Fruit fly (Drosophila melanogaster) whole organism, embryonic: ENCODE results near the gene CG14450.

ENCODE experiments used
- B-H2 ChIP-seq: fragments of 200-800 bp; sonication (Bioruptor generic); optimal IDR thresholded peaks from 2 replicates; lab custom pipeline; 2018; ENCODE audit warnings: missing biosample characterization, mild to moderate bottlenecking, missing genetic modification characterization
- Blimp-1 ChIP-seq: fragments of 200-800 bp; sonication (Bioruptor generic); optimal IDR thresholded peaks from 3 replicates; lab custom pipeline; 2018; ENCODE audit warnings: missing biosample characterization, missing genetic modification characterization, mild to moderate bottlenecking, moderate library complexity, missing genetic modification reagents
- CG10147 ChIP-seq: fragments of 200-800 bp; sonication (Bioruptor generic); optimal IDR thresholded peaks from 2 replicates; lab custom pipeline; 2019; ENCODE audit warnings: missing biosample characterization, mild to moderate bottlenecking, missing genetic modification characterization, moderate library complexity
- CG10543 ChIP-seq: fragments of 200-800 bp; sonication (Bioruptor generic); optimal IDR thresholded peaks from 3 replicates; lab custom pipeline; 2017; ENCODE audit warnings: missing biosample characterization, mild to moderate bottlenecking, missing genetic modification characterization, moderate library complexity
- CG10979 ChIP-seq: fragments of 200-800 bp; sonication (Bioruptor generic); optimal IDR thresholded peaks from 2 replicates; lab custom pipeline; 2018; ENCODE audit warnings: missing biosample characterization, mild to moderate bottlenecking, missing genetic modification characterization, moderate library complexity
- CG11093 ChIP-seq: fragments of 200-800 bp; sonication (Bioruptor generic); IDR thresholded peaks from 3 replicates; pipeline ENCODE4 v1.3.6; 2022; ENCODE audit warnings: missing biosample characterization, missing genetic modification characterization
- CG12155 ChIP-seq: fragments of 200-800 bp; sonication (Bioruptor generic); optimal IDR thresholded peaks from 3 replicates; lab custom pipeline; 2016; ENCODE audit warnings: missing biosample characterization, missing genetic modification characterization
- CG12659 ChIP-seq: fragments of 200-800 bp; sonication (Bioruptor generic); optimal IDR thresholded peaks from 3 replicates; lab custom pipeline; 2017; ENCODE audit warnings: mild to moderate bottlenecking, missing biosample characterization, missing genetic modification reagents, missing genetic modification characterization
- CG14441 ChIP-seq: fragments of 200-800 bp; sonication (Bioruptor generic); IDR thresholded peaks from 2 replicates; pipeline ENCODE4 v1.3.6; 2022; ENCODE audit warnings: missing biosample characterization, missing genetic modification characterization
- CG14860 ChIP-seq: fragments of 200-800 bp; sonication (Bioruptor generic); IDR thresholded peaks from 3 replicates; pipeline ENCODE4 v1.3.6; 2022; ENCODE audit warnings: missing biosample characterization, missing genetic modification characterization; ENCODE audit not compliant: partially characterized antibody
- CG15479 ChIP-seq: fragments of 200-800 bp; sonication (Bioruptor generic); optimal IDR thresholded peaks from 3 replicates; lab custom pipeline; 2019; ENCODE audit warnings: missing biosample characterization, mild to moderate bottlenecking, missing genetic modification characterization, moderate library complexity
- CG2875 ChIP-seq: fragments of 200-800 bp; sonication (Bioruptor generic); optimal IDR thresholded peaks from 2 replicates; lab custom pipeline; 2017; ENCODE audit warnings: missing biosample characterization, mild to moderate bottlenecking, missing genetic modification characterization, missing genetic modification reagents
- CG4282 ChIP-seq: fragments of 200-800 bp; sonication (Bioruptor generic); optimal IDR thresholded peaks from 2 replicates; lab custom pipeline; 2016; ENCODE audit warnings: missing biosample characterization, missing genetic modification characterization
- CG6175 ChIP-seq: fragments of 200-800 bp; sonication (Bioruptor generic); IDR thresholded peaks from 3 replicates; pipeline ENCODE4 v1.3.6; 2022; ENCODE audit warnings: missing biosample characterization, missing genetic modification characterization
- CG9437 ChIP-seq: fragments of 200-800 bp; sonication (Bioruptor generic); optimal IDR thresholded peaks from 2 replicates; lab custom pipeline; 2018; ENCODE audit warnings: missing biosample characterization, mild to moderate bottlenecking, missing genetic modification characterization
- CG9797 ChIP-seq: fragments of 200-800 bp; sonication (Bioruptor generic); optimal IDR thresholded peaks from 3 replicates; lab custom pipeline; 2018; ENCODE audit warnings: missing biosample characterization, mild to moderate bottlenecking, missing genetic modification characterization
- CoRest ChIP-seq: fragments of 200-800 bp; sonication (Bioruptor generic); optimal IDR thresholded peaks from 3 replicates; lab custom pipeline; 2018; ENCODE audit warnings: missing biosample characterization, mild to moderate bottlenecking, missing genetic modification characterization, moderate library complexity
- Doc2 ChIP-seq: fragments of 200-800 bp; sonication (Bioruptor generic); IDR thresholded peaks from 2 replicates; pipeline ENCODE4 v1.3.6; 2022; ENCODE audit warnings: missing biosample characterization, missing genetic modification characterization
- E2f2 ChIP-seq: fragments of 200-800 bp; sonication (Bioruptor generic); IDR thresholded peaks from 2 replicates; pipeline ENCODE4 v1.3.6; 2022; ENCODE audit warnings: missing biosample characterization, missing genetic modification characterization
- Gug ChIP-seq: fragments of 200-800 bp; sonication (Bioruptor generic); IDR thresholded peaks from 4 replicates; pipeline ENCODE4 v1.3.6; 2022; ENCODE audit warnings: missing biosample characterization, missing genetic modification characterization
- H15 ChIP-seq: fragments of 200-800 bp; sonication (Bioruptor generic); IDR thresholded peaks from 3 replicates; pipeline ENCODE4 v1.3.6; 2022; ENCODE audit warnings: missing biosample characterization, missing genetic modification characterization
- H2.0 ChIP-seq: fragments of 200-800 bp; sonication (Bioruptor generic); IDR thresholded peaks from 2 replicates; pipeline ENCODE4 v1.3.6; 2022; ENCODE audit warnings: missing biosample characterization, missing genetic modification characterization
- HLHmδ ChIP-seq: fragments of 200-800 bp; sonication (Bioruptor generic); optimal IDR thresholded peaks from 2 replicates; lab custom pipeline; 2018; ENCODE audit warnings: missing biosample characterization, mild to moderate bottlenecking, missing genetic modification characterization, moderate library complexity
- Hsf ChIP-seq: fragments of 200-800 bp; sonication (Bioruptor generic); optimal IDR thresholded peaks from 3 replicates; lab custom pipeline; 2016; ENCODE audit warnings: missing biosample characterization, missing genetic modification characterization
- MBD-R2 ChIP-seq: fragments of 200-800 bp; sonication (Bioruptor generic); IDR thresholded peaks from 2 replicates; pipeline ENCODE4 v1.3.6; 2022; ENCODE audit warnings: missing biosample characterization, missing genetic modification characterization
- Sox100B ChIP-seq: fragments of 200-800 bp; sonication (Bioruptor generic); optimal IDR thresholded peaks from 3 replicates; lab custom pipeline; 2018; ENCODE audit warnings: missing biosample characterization, mild to moderate bottlenecking, missing genetic modification characterization
- Sox102F ChIP-seq: fragments of 200-800 bp; sonication (Bioruptor generic); optimal IDR thresholded peaks from 2 replicates; lab custom pipeline; 2018; ENCODE audit warnings: missing biosample characterization, mild to moderate bottlenecking, missing genetic modification characterization, moderate library complexity
- crol ChIP-seq: fragments of 200-800 bp; sonication (Bioruptor generic); IDR thresholded peaks from 2 replicates; pipeline ENCODE4 v1.3.6; 2022; ENCODE audit warnings: missing biosample characterization, missing genetic modification characterization
- dmrt99B ChIP-seq: fragments of 200-800 bp; sonication (Bioruptor generic); optimal IDR thresholded peaks from 2 replicates; lab custom pipeline; 2018; ENCODE audit warnings: missing biosample characterization, mild to moderate bottlenecking, missing genetic modification characterization, moderate library complexity
- exex ChIP-seq: fragments of 200-800 bp; sonication (Bioruptor generic); optimal IDR thresholded peaks from 4 replicates; lab custom pipeline; 2018; ENCODE audit warnings: missing biosample characterization, mild to moderate bottlenecking, missing genetic modification characterization, moderate library complexity
- gfzf ChIP-seq: fragments of 200-800 bp; sonication (Bioruptor generic); optimal IDR thresholded peaks from 2 replicates; lab custom pipeline; 2016; ENCODE audit warnings: missing biosample characterization, mild to moderate bottlenecking, missing genetic modification characterization, moderate library complexity
- grau ChIP-seq: fragments of 200-800 bp; optimal IDR thresholded peaks from 3 replicates; lab custom pipeline; 2019; ENCODE audit warnings: missing biosample characterization, mild to moderate bottlenecking, missing genetic modification characterization, moderate library complexity
- gsb ChIP-seq: fragments of 200-800 bp; sonication (Bioruptor generic); IDR thresholded peaks from 2 replicates; pipeline ENCODE4 v1.3.6; 2022; ENCODE audit warnings: missing biosample characterization, missing genetic modification characterization
- h ChIP-seq: fragments of >200 bp; optimal IDR thresholded peaks from 2 replicates; lab custom pipeline; 2017
- ham ChIP-seq: fragments of 200-800 bp; sonication (Bioruptor generic); IDR thresholded peaks from 2 replicates; pipeline ENCODE4 v1.3.6; 2022; ENCODE audit warnings: missing biosample characterization, missing genetic modification characterization
- insv ChIP-seq, 2 experiments: fragments of 200-800 bp; sonication (Bioruptor generic); optimal IDR thresholded peaks; 3 replicates each; lab custom pipeline; 2016 to 2018; ENCODE audit warnings: missing biosample characterization in 2 of 2, missing genetic modification characterization in 2 of 2
- nmo ChIP-seq: fragments of 200-800 bp; sonication (Bioruptor generic); optimal IDR thresholded peaks from 2 replicates; lab custom pipeline; 2018; ENCODE audit warnings: missing biosample characterization, mild to moderate bottlenecking, missing genetic modification characterization, moderate library complexity
- salm ChIP-seq: fragments of 200-800 bp; sonication (Bioruptor generic); optimal IDR thresholded peaks from 2 replicates; lab custom pipeline; 2018; ENCODE audit warnings: missing biosample characterization, mild to moderate bottlenecking, missing genetic modification characterization
- shn ChIP-seq: fragments of 200-800 bp; sonication (Bioruptor generic); optimal IDR thresholded peaks from 3 replicates; lab custom pipeline; 2016; ENCODE audit warnings: missing biosample characterization, missing genetic modification characterization
- sisA ChIP-seq: fragments of 200-800 bp; sonication (Bioruptor generic); IDR thresholded peaks from 2 replicates; pipeline ENCODE4 v1.3.6; 2022; ENCODE audit warnings: missing biosample characterization, missing genetic modification characterization
- stc ChIP-seq: fragments of 200-800 bp; sonication (Bioruptor generic); IDR thresholded peaks from 2 replicates; pipeline ENCODE4 v1.3.6; 2022; ENCODE audit warnings: missing biosample characterization, missing genetic modification characterization
- vvl ChIP-seq: fragments of 200-800 bp; sonication (Bioruptor generic); IDR thresholded peaks from 2 replicates; pipeline ENCODE4 v1.3.6; 2022; ENCODE audit warnings: missing biosample characterization, missing genetic modification characterization
- wdn ChIP-seq: fragments of 200-800 bp; sonication (Bioruptor generic); IDR thresholded peaks from 2 replicates; pipeline ENCODE4 v1.3.6; 2022; ENCODE audit warnings: missing biosample characterization, missing genetic modification characterization

CG14450 gene

DNA sequence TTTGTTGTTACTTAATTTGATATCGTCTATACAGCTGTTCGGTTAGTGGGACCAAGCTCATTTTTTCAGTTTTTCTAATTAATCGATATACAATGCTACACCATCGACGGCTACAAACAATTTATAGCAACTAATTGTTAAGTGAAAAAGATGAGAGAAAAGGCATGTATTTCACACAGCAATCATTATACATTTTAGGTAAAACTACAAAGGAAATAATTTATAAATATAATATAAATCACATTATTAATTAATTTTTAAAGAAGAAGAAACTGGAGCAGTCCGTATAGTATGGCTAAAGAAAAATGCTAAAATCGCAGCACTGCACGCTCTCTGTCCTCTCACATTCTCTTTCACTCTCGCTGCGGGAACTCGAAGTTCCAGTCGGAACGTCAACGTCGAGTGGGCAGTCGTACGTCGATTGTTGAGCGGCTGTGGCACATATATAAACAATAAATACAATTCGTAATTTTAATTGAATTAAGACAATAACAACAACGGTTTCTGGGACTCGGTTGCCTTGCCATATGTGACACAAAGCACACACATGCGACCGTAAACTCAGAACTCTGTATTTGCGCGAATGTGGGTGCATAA lies at the start of gene CG14450, which contains the start of gene CG11367 (continued):
- TF ChIP-seq CG9797 (GFP tag; lab: Kevin White, UChicago), result peak; percentile 66
- peak; percentile 22 for TF ChIP-seq CG2875
- no peak for TF ChIP-seq CG11093 (GFP tag; lab: Robert Waterston, UW)
- peak; percentile 49 for TF ChIP-seq CoRest (tag; lab: Kevin White, UChicago)
- TF ChIP-seq salm, result peak; percentile 39
- peak in 1 of 2 experiments; percentile 80 for TF ChIP-seq insv (GFP tag; optimal IDR thresholded peaks at IDR 0.05; lab: Kevin White, UChicago)
- TF ChIP-seq CG14860 (GFP tag; lab: Robert Waterston, UW), result 0 out of 3 replicates have a peak, but pooled peaks have one; percentile 36
- no peak for TF ChIP-seq Gug (GFP tag; lab: Robert Waterston, UW)
- TF ChIP-seq Sox100B (GFP tag; lab: Kevin White, UChicago), result peak; percentile 39
- TF ChIP-seq sisA (GFP tag; lab: Robert Waterston, UW), result no peak
- TF ChIP-seq B-H2 (GFP tag; lab: Kevin White, UChicago), result peak; percentile 41
- TF ChIP-seq crol (GFP tag; lab: Robert Waterston, UW), result no peak
- TF ChIP-seq CG10147, result peak; percentile 43
- no peak for TF ChIP-seq E2f2 (GFP tag; lab: Robert Waterston, UW)
- TF ChIP-seq h, result no peak
- TF ChIP-seq dmrt99B (tag; lab: Kevin White, UChicago), result no peak
- no peak for TF ChIP-seq CG14441 (GFP tag; lab: Robert Waterston, UW)
- TF ChIP-seq ham, result no peak
- TF ChIP-seq CG4282 (GFP tag; lab: Kevin White, UChicago), result no peak
- TF ChIP-seq Doc2 (GFP tag; lab: Robert Waterston, UW), result no peak
- TF ChIP-seq Blimp-1 (GFP tag; lab: Kevin White, UChicago), result peak; percentile 78
- TF ChIP-seq gsb (GFP tag; lab: Robert Waterston, UW), result no peak
- no peak for TF ChIP-seq vvl
- peak; percentile 65 for TF ChIP-seq nmo (GFP tag; lab: Kevin White, UChicago)
- no peak for TF ChIP-seq CG6175
- peak; percentile 61 for TF ChIP-seq CG10543
- TF ChIP-seq CG10979 (tag; lab: Kevin White, UChicago), result no peak
- TF ChIP-seq grau (tag; lab: Kevin White, UChicago), result peak; percentile 46
- peak; percentile 55 for TF ChIP-seq exex (tag; lab: Kevin White, UChicago)
- no peak for TF ChIP-seq shn (GFP tag; lab: Kevin White, UChicago)
- no peak for TF ChIP-seq CG15479 (GFP tag; lab: Kevin White, UChicago)
- peak; percentile 71 for TF ChIP-seq gfzf (GFP tag; lab: Kevin White, UChicago)
- no peak for TF ChIP-seq H2.0 (GFP tag; lab: Robert Waterston, UW)
- peak; percentile 64 for TF ChIP-seq CG12659 (GFP tag; lab: Kevin White, UChicago)
- peak; percentile 30; the same call in 1 of the 2 replicates for TF ChIP-seq stc
- no peak for TF ChIP-seq Sox102F (GFP tag; lab: Kevin White, UChicago)
- TF ChIP-seq CG12155 (GFP tag; lab: Kevin White, UChicago), result peak; percentile 55
- 0 out of 2 replicates have a peak, but pooled peaks have one; percentile 36 for TF ChIP-seq MBD-R2
- TF ChIP-seq CG9437 (GFP tag; lab: Kevin White, UChicago), result peak; percentile 22
- no peak for TF ChIP-seq Hsf (GFP tag; lab: Kevin White, UChicago)
- TF ChIP-seq HLHmδ (GFP tag; lab: Kevin White, UChicago), result peak; percentile 76
- TF ChIP-seq wdn, result no peak
- TF ChIP-seq H15 (GFP tag; lab: Robert Waterston, UW), result no peak
